Fruit fly (Drosophila melanogaster) whole organism, adult: ENCODE results near the gene nis.

ENCODE experiments used
- CG11617 ChIP-seq: fragments of 200-800 bp; sonication (Bioruptor generic); optimal IDR thresholded peaks from 2 replicates; lab custom pipeline; 2017; ENCODE audit warnings: mild to moderate bottlenecking, missing biosample characterization, missing genetic modification reagents, missing genetic modification characterization
- CG12768 ChIP-seq: fragments of 200-800 bp; sonication (Bioruptor generic); optimal IDR thresholded peaks from 2 replicates; lab custom pipeline; 2017; ENCODE audit warnings: missing biosample characterization, missing genetic modification characterization, mild to moderate bottlenecking, moderate library complexity, missing genetic modification reagents
- CG14711 ChIP-seq: fragments of 200-800 bp; sonication (Bioruptor generic); optimal IDR thresholded peaks from 2 replicates; lab custom pipeline; 2018; ENCODE audit warnings: missing biosample characterization, mild to moderate bottlenecking, missing genetic modification characterization, moderate library complexity
- CG1620 ChIP-seq: fragments of 200-800 bp; sonication (Bioruptor generic); optimal IDR thresholded peaks from 2 replicates; lab custom pipeline; 2016; ENCODE audit warnings: missing biosample characterization, missing genetic modification characterization
- CG33017 ChIP-seq: fragments of 200-800 bp; sonication (Bioruptor generic); optimal IDR thresholded peaks from 2 replicates; lab custom pipeline; 2018; ENCODE audit warnings: missing biosample characterization, mild to moderate bottlenecking, missing genetic modification characterization, moderate library complexity
- CG5204 ChIP-seq: fragments of 200-800 bp; sonication (Bioruptor generic); optimal IDR thresholded peaks from 2 replicates; lab custom pipeline; 2016; ENCODE audit warnings: missing biosample characterization, missing genetic modification characterization
- CG7045 ChIP-seq: fragments of 200-800 bp; sonication (Bioruptor generic); optimal IDR thresholded peaks from 2 replicates; lab custom pipeline; 2017; ENCODE audit warnings: missing biosample characterization, mild to moderate bottlenecking, missing genetic modification characterization
- CG7101 ChIP-seq: fragments of 200-800 bp; sonication (Bioruptor generic); optimal IDR thresholded peaks from 2 replicates; lab custom pipeline; 2018; ENCODE audit warnings: missing biosample characterization, mild to moderate bottlenecking, missing genetic modification characterization, moderate library complexity
- Clk ChIP-seq: fragments of 200-800 bp; sonication (Bioruptor generic); optimal IDR thresholded peaks from 2 replicates; lab custom pipeline; 2017; ENCODE audit warnings: missing biosample characterization, missing genetic modification characterization
- Crg-1 ChIP-seq: fragments of 200-800 bp; sonication (Bioruptor generic); optimal IDR thresholded peaks from 2 replicates; lab custom pipeline; 2016; ENCODE audit warnings: missing biosample characterization, missing genetic modification characterization
- Hr96 ChIP-seq: fragments of 200-800 bp; sonication (Bioruptor generic); optimal IDR thresholded peaks from 2 replicates; lab custom pipeline; 2016; ENCODE audit warnings: missing biosample characterization, missing genetic modification characterization
- Mnt ChIP-seq: fragments of 200-800 bp; sonication (Bioruptor generic); optimal IDR thresholded peaks from 2 replicates; lab custom pipeline; 2016; ENCODE audit warnings: missing biosample characterization, mild to moderate bottlenecking, missing genetic modification characterization
- bab1 ChIP-seq: fragments of 200-800 bp; sonication (Bioruptor generic); optimal IDR thresholded peaks from 3 replicates; lab custom pipeline; 2019; ENCODE audit warnings: missing biosample characterization, mild to moderate bottlenecking, missing genetic modification characterization, moderate library complexity
- cic ChIP-seq: fragments of 200-800 bp; sonication (Bioruptor generic); optimal IDR thresholded peaks from 2 replicates; lab custom pipeline; 2017; ENCODE audit warnings: missing biosample characterization, mild to moderate bottlenecking, missing genetic modification characterization, moderate library complexity
- cnc ChIP-seq, 2 experiments: fragments of >200 bp; optimal IDR thresholded peaks; 2 replicates each; lab custom pipeline; 2017
- kay ChIP-seq: fragments of 200-800 bp; sonication (Bioruptor generic); peaks from one replicate; lab custom pipeline; 2016; ENCODE audit warnings: missing biosample characterization, missing genetic modification characterization, borderline replicate concordance
- ovo ChIP-seq: fragments of 200-800 bp; sonication (Bioruptor generic); optimal IDR thresholded peaks from 2 replicates; lab custom pipeline; 2016; ENCODE audit warnings: missing biosample characterization, missing genetic modification characterization
- pad ChIP-seq: fragments of 200-800 bp; sonication (Bioruptor generic); optimal IDR thresholded peaks from 3 replicates; lab custom pipeline; 2017; ENCODE audit warnings: missing biosample characterization, missing genetic modification characterization, mild to moderate bottlenecking, moderate library complexity, missing genetic modification reagents
- tj ChIP-seq: fragments of 200-800 bp; sonication (Bioruptor generic); optimal IDR thresholded peaks from 3 replicates; lab custom pipeline; 2017; ENCODE audit warnings: missing biosample characterization, mild to moderate bottlenecking, missing genetic modification characterization, moderate library complexity
- toe ChIP-seq: fragments of 200-800 bp; sonication (Bioruptor generic); optimal IDR thresholded peaks from 2 replicates; lab custom pipeline; 2016; ENCODE audit warnings: missing biosample characterization, missing genetic modification characterization

Gene nis

DNA sequence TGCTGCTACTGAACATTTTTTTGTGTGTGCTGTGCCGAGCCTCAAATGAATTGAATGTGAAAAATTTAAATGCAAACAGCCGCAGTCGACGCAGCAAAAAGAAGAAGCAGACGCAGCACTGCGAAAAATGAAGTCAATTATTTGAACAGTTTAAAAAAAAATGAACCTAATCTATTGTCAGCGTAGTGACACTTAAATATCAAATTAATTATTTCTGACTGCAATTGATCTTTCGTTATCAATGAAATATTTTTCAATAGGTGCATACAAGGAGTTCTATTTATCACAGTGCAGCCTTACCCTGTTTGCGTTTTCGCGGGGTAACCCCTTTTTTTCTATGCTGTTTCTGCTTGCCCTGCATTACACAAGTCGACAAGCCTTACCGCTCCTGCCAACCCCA, 11.4 kb downstream of the nis start:
- TF ChIP-seq CG7045 (GFP tag; lab: Kevin White, UChicago): peak; percentile 12
- no peak for TF ChIP-seq CG14711 (tag; lab: Kevin White, UChicago)
- TF ChIP-seq kay (GFP tag; lab: Kevin White, UChicago): no peak
- TF ChIP-seq toe (GFP tag; lab: Kevin White, UChicago): peak; percentile 11
- TF ChIP-seq Crg-1 (GFP tag; lab: Kevin White, UChicago): no peak
- no peak for TF ChIP-seq CG1620 (GFP tag; lab: Kevin White, UChicago)
- TF ChIP-seq Hr96 (GFP tag; lab: Kevin White, UChicago): peak; percentile 15
- TF ChIP-seq CG7101 (tag; lab: Kevin White, UChicago): no peak
- no peak for TF ChIP-seq CG5204 (GFP tag; lab: Kevin White, UChicago)
- no peak for TF ChIP-seq Clk (GFP tag; lab: Kevin White, UChicago)
- no peak for TF ChIP-seq CG33017 (tag; lab: Kevin White, UChicago)
- no peak for TF ChIP-seq cnc (optimal IDR thresholded peaks at IDR 0.05; lab: Kevin White, UChicago)
- TF ChIP-seq CG11617: no peak
- no peak for TF ChIP-seq pad (GFP tag; lab: Kevin White, UChicago)
- TF ChIP-seq ovo: no peak
- TF ChIP-seq CG12768 (GFP tag; lab: Kevin White, UChicago): no peak
- no peak for TF ChIP-seq Mnt (GFP tag; lab: Kevin White, UChicago)
- TF ChIP-seq tj (GFP tag; lab: Kevin White, UChicago): no peak
- no peak for TF ChIP-seq cic (GFP tag; lab: Kevin White, UChicago)
- TF ChIP-seq bab1 (GFP tag; lab: Kevin White, UChicago): peak; percentile 15

DNA sequence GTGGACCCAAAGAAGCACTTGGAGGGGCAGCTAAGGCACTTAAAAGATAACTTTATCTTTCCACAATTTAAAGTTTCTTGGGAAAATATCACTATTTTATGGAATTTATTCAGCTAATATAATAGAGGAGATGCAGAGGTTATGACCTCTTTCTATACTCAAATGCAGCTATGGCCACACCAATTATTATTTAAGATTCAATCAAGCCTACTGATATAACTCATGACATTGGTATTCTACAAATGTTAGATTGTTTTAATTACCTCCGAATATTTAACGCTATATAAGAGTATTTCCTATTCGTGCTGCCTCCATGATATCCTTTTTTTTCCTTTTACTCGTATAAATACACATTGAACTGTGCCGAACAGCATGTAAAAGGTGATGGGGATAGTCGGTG, 12.9 kb downstream of the nis start:
- TF ChIP-seq cnc (optimal IDR thresholded peaks at IDR 0.05; lab: Kevin White, UChicago): no peak
- no peak for TF ChIP-seq kay (GFP tag; lab: Kevin White, UChicago)
- TF ChIP-seq Mnt (GFP tag; lab: Kevin White, UChicago): no peak
- TF ChIP-seq Crg-1 (GFP tag; lab: Kevin White, UChicago): no peak
- TF ChIP-seq CG12768 (GFP tag; lab: Kevin White, UChicago): no peak
- TF ChIP-seq cic (GFP tag; lab: Kevin White, UChicago): no peak
- no peak for TF ChIP-seq pad (GFP tag; lab: Kevin White, UChicago)
- TF ChIP-seq tj (GFP tag; lab: Kevin White, UChicago): no peak
- no peak for TF ChIP-seq bab1 (GFP tag; lab: Kevin White, UChicago)
- TF ChIP-seq CG7045 (GFP tag; lab: Kevin White, UChicago): no peak
- TF ChIP-seq CG33017 (tag; lab: Kevin White, UChicago): no peak
- no peak for TF ChIP-seq toe (GFP tag; lab: Kevin White, UChicago)

DNA sequence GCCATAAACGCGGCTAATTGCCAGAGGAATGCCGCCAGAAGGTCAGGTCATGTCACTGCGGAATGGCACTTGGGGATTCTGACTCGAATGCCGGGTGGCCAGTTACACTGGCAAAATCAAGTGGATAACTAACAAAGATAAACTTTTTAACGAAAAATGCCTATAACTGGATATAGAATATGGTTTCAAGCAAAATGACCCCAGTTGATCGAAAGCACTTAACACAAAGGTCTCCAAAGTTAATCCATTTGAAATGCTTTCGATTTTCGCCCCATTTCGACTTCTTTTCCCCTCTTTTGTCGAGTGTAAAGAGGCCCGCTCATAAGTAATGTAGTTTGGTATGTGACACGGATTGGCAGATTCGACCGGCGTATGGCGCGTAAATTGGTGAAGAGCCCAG, 18.3 kb downstream of the nis start:
- TF ChIP-seq CG7045 (GFP tag; lab: Kevin White, UChicago) (no peak), ovo (no peak), CG11617 (no peak), Crg-1 (GFP tag; lab: Kevin White, UChicago) (no peak), CG1620 (GFP tag; lab: Kevin White, UChicago) (no peak), tj (GFP tag; lab: Kevin White, UChicago) (no peak), CG5204 (GFP tag; lab: Kevin White, UChicago) (no peak), kay (GFP tag; lab: Kevin White, UChicago) (no peak), CG7101 (tag; lab: Kevin White, UChicago) (no peak)

DNA sequence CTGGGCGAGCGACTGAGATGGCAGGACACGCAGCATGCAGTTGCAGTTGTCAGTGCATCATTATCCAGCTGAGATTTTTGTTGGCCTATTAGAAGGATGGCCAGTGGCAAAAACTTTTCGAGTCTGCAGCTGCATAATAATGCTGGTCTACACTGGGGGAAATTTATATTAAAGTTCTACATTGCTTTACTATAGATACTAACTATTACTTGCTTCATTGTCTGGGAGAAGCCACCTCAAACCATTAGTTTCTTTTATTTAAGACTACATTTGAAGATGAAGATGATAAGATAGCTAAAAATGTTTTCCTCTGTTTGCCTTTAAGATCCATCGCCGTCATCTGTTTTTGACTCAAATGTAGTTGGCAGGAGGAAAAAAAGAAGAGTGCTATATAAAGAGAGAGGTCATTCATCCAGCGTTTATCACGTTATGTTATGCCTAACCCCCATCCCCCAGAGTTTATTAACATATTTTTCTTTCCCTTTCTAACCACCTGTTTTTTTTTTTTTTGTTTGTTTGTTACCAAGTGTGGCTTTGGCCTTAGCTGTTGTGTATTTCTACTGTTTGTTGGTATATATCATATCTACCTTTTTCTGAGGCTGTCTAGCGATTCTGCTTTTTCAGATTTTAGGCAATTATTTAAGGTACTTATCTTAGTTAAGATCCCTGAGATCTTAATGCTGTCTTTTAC, 27.0 kb downstream of the nis start:
- TF ChIP-seq cnc (optimal IDR thresholded peaks at IDR 0.05; lab: Kevin White, UChicago) (no peak), Clk (GFP tag; lab: Kevin White, UChicago) (no peak), CG11617 (no peak)

DNA sequence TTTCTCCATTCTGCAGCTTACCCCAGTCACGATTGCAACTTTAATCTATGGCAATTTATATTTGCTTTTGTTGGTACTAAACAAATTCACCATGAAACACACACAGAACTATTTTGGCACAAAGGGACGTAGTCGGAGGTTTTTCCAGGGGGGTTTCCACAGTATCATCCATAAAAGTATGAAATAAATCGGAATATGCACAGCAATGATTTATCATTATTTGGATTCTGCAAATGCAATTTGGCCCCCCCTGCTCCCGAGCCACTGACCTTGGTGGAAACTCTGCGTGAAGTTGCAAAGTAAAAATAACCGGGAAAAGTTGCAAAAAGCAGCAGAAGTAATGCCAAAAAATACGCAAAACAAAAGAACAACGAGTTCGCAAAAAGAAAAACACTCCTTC, 29.0 kb downstream of the nis start:
- no peak for TF ChIP-seq CG33017 (tag; lab: Kevin White, UChicago)
- no peak for TF ChIP-seq tj (GFP tag; lab: Kevin White, UChicago)
- no peak for TF ChIP-seq ovo
- TF ChIP-seq kay (GFP tag; lab: Kevin White, UChicago): no peak
- no peak for TF ChIP-seq toe (GFP tag; lab: Kevin White, UChicago)
- no peak for TF ChIP-seq CG12768 (GFP tag; lab: Kevin White, UChicago)
- no peak for TF ChIP-seq CG14711 (tag; lab: Kevin White, UChicago)
- no peak for TF ChIP-seq Crg-1 (GFP tag; lab: Kevin White, UChicago)
- no peak for TF ChIP-seq CG7101 (tag; lab: Kevin White, UChicago)
- no peak for TF ChIP-seq CG1620 (GFP tag; lab: Kevin White, UChicago)
- TF ChIP-seq Clk (GFP tag; lab: Kevin White, UChicago): no peak
- TF ChIP-seq CG7045 (GFP tag; lab: Kevin White, UChicago): no peak
- TF ChIP-seq bab1 (GFP tag; lab: Kevin White, UChicago): no peak
- no peak for TF ChIP-seq cic (GFP tag; lab: Kevin White, UChicago)
- no peak for TF ChIP-seq CG5204 (GFP tag; lab: Kevin White, UChicago)
- TF ChIP-seq Mnt (GFP tag; lab: Kevin White, UChicago): no peak
